Worm (Caenorhabditis elegans): ENCODE measurements around the gene K04C2.7.

DNA sequence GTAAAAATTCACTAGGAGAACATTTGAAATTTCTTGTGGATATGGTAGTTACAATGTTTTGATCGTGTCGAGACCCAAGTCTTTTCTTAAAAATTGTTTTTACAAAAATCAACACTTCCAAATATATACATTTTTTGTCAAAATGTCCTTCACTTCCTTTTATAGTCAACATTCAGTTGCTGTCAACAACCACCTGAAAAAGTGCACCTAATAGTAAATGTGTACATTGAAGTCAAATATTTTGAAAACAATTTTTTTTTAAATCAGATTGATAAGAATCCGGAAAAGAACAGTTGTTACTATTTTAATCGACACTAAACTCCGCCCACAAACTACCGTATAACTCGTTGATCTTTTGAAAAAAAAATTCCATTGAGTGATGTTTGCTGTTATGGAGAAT lies 14.8 kb downstream of the K04C2.7 start:
- TF ChIP-seq nhr-25 (tag; optimal IDR thresholded peaks at IDR 0.05; ENCODE audit: borderline replicate concordance, insufficient read depth) (no peak), Y48G9A.11 (GFP tag; IDR thresholded peaks at IDR 0.05) (no peak), lim-7 (GFP tag; IDR thresholded peaks at IDR 0.05) (no peak), nhr-10 (tag; optimal IDR thresholded peaks at IDR 0.05) (no peak), R02D3.7 (tag; optimal IDR thresholded peaks at IDR 0.05) (no peak), fkh-10 (GFP tag; optimal IDR thresholded peaks at IDR 0.05) (no peak), F26F4.8 (GFP tag; conservative IDR thresholded peaks at IDR 0.05) (no peak), ceh-28 (tag; optimal IDR thresholded peaks at IDR 0.05) (no peak), ceh-82 (tag; optimal IDR thresholded peaks at IDR 0.05) (no peak), lin-39 (tag; optimal IDR thresholded peaks at IDR 0.05) (no peak), daf-12 (tag; optimal IDR thresholded peaks at IDR 0.05) (no peak), pha-4 (GFP tag; IDR thresholded peaks at IDR 0.05) (no peak), pha-4 (tag; optimal IDR thresholded peaks at IDR 0.05) (no peak), lin-1 (GFP tag; IDR thresholded peaks at IDR 0.05) (no peak), snpc-4 (tag; optimal IDR thresholded peaks at IDR 0.05) (no peak)
